Worm (Caenorhabditis elegans) whole organism, young adult: ENCODE measurements around the gene srd-31.

Experiments used
- aptf-3 ChIP-seq: fragments of 200-800 bp; sonication (Bioruptor generic); IDR thresholded peaks from 2 replicates; pipeline ENCODE4 v1.3.6; 2022; ENCODE audit warnings: missing genetic modification characterization, missing compliant biosample characterization
- ccch-3 ChIP-seq: fragments of 200-800 bp; sonication (Bioruptor generic); optimal IDR thresholded peaks from 2 replicates; lab custom pipeline; 2018; ENCODE audit warnings: mild to moderate bottlenecking, missing genetic modification characterization, missing compliant biosample characterization
- ceh-40 ChIP-seq: fragments of 200-800 bp; sonication (Bioruptor generic); IDR thresholded peaks from 2 replicates; pipeline ENCODE4 v1.3.6; 2022; ENCODE audit warnings: missing genetic modification characterization, missing compliant biosample characterization
- hmg-1.2 ChIP-seq: fragments of 200-800 bp; sonication (Bioruptor generic); IDR thresholded peaks from 2 replicates; pipeline ENCODE4 v1.3.6; 2022; ENCODE audit warnings: missing genetic modification reagents, missing genetic modification characterization, missing compliant biosample characterization
- hrde-1 ChIP-seq: sonication (generic microtip); optimal IDR thresholded peaks from 2 replicates; lab custom pipeline; 2016; ENCODE audit warnings: missing genetic modification characterization, mild to moderate bottlenecking, missing compliant biosample characterization, moderate library complexity, missing genotype, missing genetic modification reagents, borderline replicate concordance
- mes-4 ChIP-seq: sonication (generic microtip); optimal IDR thresholded peaks from 2 replicates; lab custom pipeline; 2016; ENCODE audit warnings: missing genotype, missing genetic modification characterization, missing compliant biosample characterization
- nhr-27 ChIP-seq: fragments of 200-800 bp; sonication (Bioruptor generic); optimal IDR thresholded peaks from 2 replicates; lab custom pipeline; 2018; ENCODE audit warnings: mild to moderate bottlenecking, missing genetic modification characterization, moderate library complexity, missing compliant biosample characterization
- snpc-4 ChIP-seq, 5 experiments: fragments of 150-350 bp in 1 of 5; sonication (generic microtip) in 4 of 5; optimal IDR thresholded peaks; 2 replicates each; lab custom pipeline; 2014 to 2018; ENCODE audit warnings: missing genetic modification characterization in 5 of 5, missing biosample characterization in 3 of 5, antibody characterized with exemption in 2 of 5, mild to moderate bottlenecking in 2 of 5, missing compliant biosample characterization in 2 of 5, missing genotype in 2 of 5, moderate library complexity in 2 of 5, missing genetic modification reagents in 1 of 5
- unc-130 ChIP-seq: sonication (generic microtip); optimal IDR thresholded peaks from 2 replicates; lab custom pipeline; 2016; ENCODE audit warnings: missing genetic modification reagents, missing genetic modification characterization, missing compliant biosample characterization

DNA sequence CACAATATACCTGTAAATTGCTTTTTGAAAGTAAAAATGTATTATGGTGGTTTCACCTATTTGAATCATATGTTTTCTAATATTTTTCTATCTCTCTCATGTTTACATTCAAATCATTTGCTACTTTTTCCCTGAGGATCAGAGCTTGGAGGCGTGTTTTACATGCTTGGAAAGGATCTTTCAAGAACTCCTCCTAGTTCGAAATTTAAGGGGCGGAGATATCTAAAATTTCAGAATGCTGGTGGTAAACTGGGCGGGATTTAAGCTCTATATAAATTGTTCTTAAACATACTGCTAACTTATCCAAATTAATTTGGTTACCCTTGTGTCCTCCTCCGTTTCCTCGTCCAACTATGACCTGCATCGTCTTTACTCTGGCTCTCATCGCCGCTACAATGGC lies 33.4 kb upstream of the srd-31 start, which contains the start of gene C12D5.5:
- TF ChIP-seq ccch-3 (GFP tag; lab: Kevin White, UChicago) (no peak), hrde-1 (tag; lab: Kevin White, UChicago) (no peak), mes-4 (tag; lab: Kevin White, UChicago) (no peak), ceh-40 (GFP tag; lab: Robert Waterston, UW) (no peak), hmg-1.2 (GFP tag; lab: Robert Waterston, UW) (no peak), nhr-27 (no peak), aptf-3 (GFP tag; lab: Robert Waterston, UW) (no peak), unc-130 (GFP tag; lab: Kevin White, UChicago) (no peak), snpc-4 (GFP tag; optimal IDR thresholded peaks at IDR 0.05; lab: Kevin White, UChicago) (no peak), snpc-4 (tag; optimal IDR thresholded peaks at IDR 0.05; lab: Kevin White, UChicago) (no peak)
